Fruit fly (Drosophila melanogaster) whole organism, prepupa: ENCODE measurements around the gene Sf3b2.

Source experiments
- CG10631 ChIP-seq: fragments of 200-800 bp; sonication (Bioruptor generic); optimal IDR thresholded peaks from 2 replicates; lab custom pipeline; 2016; ENCODE audit warnings: missing biosample characterization, missing genetic modification characterization
- CG10669 ChIP-seq: fragments of 200-800 bp; sonication (Bioruptor generic); optimal IDR thresholded peaks from 3 replicates; lab custom pipeline; 2018; ENCODE audit warnings: missing biosample characterization, mild to moderate bottlenecking, missing genetic modification characterization, moderate library complexity
- CG11902 ChIP-seq: fragments of 200-800 bp; sonication (Bioruptor generic); optimal IDR thresholded peaks from 3 replicates; lab custom pipeline; 2016; ENCODE audit warnings: missing biosample characterization, missing genetic modification characterization
- CG15336 ChIP-seq: fragments of 200-800 bp; sonication (Bioruptor generic); IDR thresholded peaks from 2 replicates; pipeline ENCODE4 v1.3.6; 2022; ENCODE audit warnings: missing biosample characterization, missing genetic modification characterization
- CG1621 ChIP-seq: fragments of 200-800 bp; sonication (Bioruptor generic); optimal IDR thresholded peaks from 3 replicates; lab custom pipeline; 2018; ENCODE audit warnings: missing biosample characterization, mild to moderate bottlenecking, missing genetic modification characterization
- CG16779 ChIP-seq: fragments of 200-800 bp; sonication (Bioruptor generic); optimal IDR thresholded peaks from 3 replicates; lab custom pipeline; 2017; ENCODE audit warnings: missing biosample characterization, mild to moderate bottlenecking, missing genetic modification characterization
- CG3032 ChIP-seq: fragments of 200-800 bp; optimal IDR thresholded peaks from 2 replicates; lab custom pipeline; 2019; ENCODE audit warnings: missing biosample characterization, mild to moderate bottlenecking, missing genetic modification characterization, moderate library complexity
- CG31627 ChIP-seq: fragments of 200-800 bp; sonication (Bioruptor generic); optimal IDR thresholded peaks from 3 replicates; lab custom pipeline; 2016; ENCODE audit warnings: missing biosample characterization, missing genetic modification characterization
- CG32006 ChIP-seq: fragments of 200-800 bp; sonication (Bioruptor generic); optimal IDR thresholded peaks from 3 replicates; lab custom pipeline; 2017; ENCODE audit warnings: missing biosample characterization, mild to moderate bottlenecking, missing genetic modification characterization
- CG34406 ChIP-seq: fragments of 200-800 bp; sonication (Bioruptor generic); optimal IDR thresholded peaks from 3 replicates; lab custom pipeline; 2016; ENCODE audit warnings: missing biosample characterization, missing genetic modification characterization
- CG3919 ChIP-seq: fragments of 200-800 bp; sonication (Bioruptor generic); optimal IDR thresholded peaks from 3 replicates; lab custom pipeline; 2016; ENCODE audit warnings: missing biosample characterization, missing genetic modification characterization
- CG4318 ChIP-seq: fragments of 200-800 bp; sonication (Bioruptor generic); optimal IDR thresholded peaks from 3 replicates; lab custom pipeline; 2017; ENCODE audit warnings: missing biosample characterization, mild to moderate bottlenecking, missing genetic modification characterization
- CG6163 ChIP-seq: fragments of 200-800 bp; sonication (Bioruptor generic); IDR thresholded peaks from 3 replicates; pipeline ENCODE4 v1.3.6; 2022; ENCODE audit warnings: missing biosample characterization, missing genetic modification characterization
- CG6276 ChIP-seq: fragments of 200-800 bp; sonication (Bioruptor generic); optimal IDR thresholded peaks from 2 replicates; lab custom pipeline; 2017; ENCODE audit warnings: missing biosample characterization, mild to moderate bottlenecking, missing genetic modification characterization
- CG6792 ChIP-seq: fragments of 200-800 bp; sonication (Bioruptor generic); optimal IDR thresholded peaks from 3 replicates; lab custom pipeline; 2016; ENCODE audit warnings: missing biosample characterization, missing genetic modification characterization
- CG6808 ChIP-seq: fragments of 200-800 bp; sonication (Bioruptor generic); optimal IDR thresholded peaks from 3 replicates; lab custom pipeline; 2017; ENCODE audit warnings: missing biosample characterization, missing genetic modification characterization, mild to moderate bottlenecking, moderate library complexity, missing genetic modification reagents
- CG7368 ChIP-seq: fragments of 200-800 bp; sonication (Bioruptor generic); optimal IDR thresholded peaks from 3 replicates; lab custom pipeline; 2016; ENCODE audit warnings: missing biosample characterization, missing genetic modification characterization
- CG8319 ChIP-seq: fragments of 200-800 bp; sonication (Bioruptor generic); optimal IDR thresholded peaks from 3 replicates; lab custom pipeline; 2016; ENCODE audit warnings: missing biosample characterization, missing genetic modification characterization
- CG8632 ChIP-seq: fragments of 200-800 bp; sonication (Bioruptor generic); optimal IDR thresholded peaks from 3 replicates; lab custom pipeline; 2016; ENCODE audit warnings: missing biosample characterization, missing genetic modification characterization
- CG9139 ChIP-seq: fragments of 200-800 bp; sonication (Bioruptor generic); optimal IDR thresholded peaks from 3 replicates; lab custom pipeline; 2017; ENCODE audit warnings: missing biosample characterization, mild to moderate bottlenecking, missing genetic modification characterization
- Eip75B ChIP-seq: fragments of 200-800 bp; sonication (Bioruptor generic); optimal IDR thresholded peaks from 3 replicates; lab custom pipeline; 2016; ENCODE audit warnings: missing biosample characterization, missing genetic modification characterization
- Eip93F ChIP-seq: fragments of 200-800 bp; sonication (Bioruptor generic); optimal IDR thresholded peaks from 2 replicates; lab custom pipeline; 2016; ENCODE audit warnings: missing biosample characterization, mild to moderate bottlenecking, missing genetic modification characterization
- Ets21C ChIP-seq: fragments of 200-800 bp; sonication (Bioruptor generic); optimal IDR thresholded peaks from 3 replicates; lab custom pipeline; 2016; ENCODE audit warnings: missing biosample characterization, missing genetic modification characterization
- Gug ChIP-seq: fragments of 200-800 bp; sonication (Bioruptor generic); IDR thresholded peaks from 2 replicates; pipeline ENCODE4 v1.3.6; 2022; ENCODE audit warnings: missing biosample characterization, missing genetic modification characterization
- Hr38 ChIP-seq: sonication (Bioruptor generic); optimal IDR thresholded peaks from 2 replicates; lab custom pipeline; 2016; ENCODE audit warnings: missing biosample characterization, missing genetic modification characterization
- Hr39 ChIP-seq: fragments of 200-800 bp; sonication (Bioruptor generic); optimal IDR thresholded peaks from 2 replicates; lab custom pipeline; 2016; ENCODE audit warnings: missing biosample characterization, missing genetic modification characterization
- Hr4 ChIP-seq: fragments of 200-800 bp; sonication (Bioruptor generic); optimal IDR thresholded peaks from 3 replicates; lab custom pipeline; 2016; ENCODE audit warnings: missing biosample characterization, missing genetic modification characterization
- Lpt ChIP-seq: fragments of 200-800 bp; sonication (Bioruptor generic); optimal IDR thresholded peaks from 3 replicates; lab custom pipeline; 2016; ENCODE audit warnings: missing biosample characterization, missing genetic modification characterization
- Smox ChIP-seq: fragments of 200-800 bp; sonication (Bioruptor generic); optimal IDR thresholded peaks from 3 replicates; lab custom pipeline; 2016; ENCODE audit warnings: missing biosample characterization, missing genetic modification characterization
- Sox14 ChIP-seq: fragments of 200-800 bp; sonication (Bioruptor generic); optimal IDR thresholded peaks from 3 replicates; lab custom pipeline; 2016; ENCODE audit warnings: missing biosample characterization, missing genetic modification characterization
- Sox15 ChIP-seq: fragments of 200-800 bp; sonication (Bioruptor generic); optimal IDR thresholded peaks from 3 replicates; lab custom pipeline; 2016; ENCODE audit warnings: missing biosample characterization, missing genetic modification characterization
- achi ChIP-seq: fragments of 200-800 bp; sonication (Bioruptor generic); optimal IDR thresholded peaks from 3 replicates; lab custom pipeline; 2016; ENCODE audit warnings: missing biosample characterization, missing genetic modification characterization
- cyc ChIP-seq: fragments of 200-800 bp; sonication (Bioruptor generic); optimal IDR thresholded peaks from 3 replicates; lab custom pipeline; 2016; ENCODE audit warnings: missing biosample characterization, missing genetic modification characterization
- dsx ChIP-seq: fragments of 200-800 bp; optimal IDR thresholded peaks from 3 replicates; lab custom pipeline; 2019; ENCODE audit warnings: missing biosample characterization, mild to moderate bottlenecking, missing genetic modification characterization, moderate library complexity; ENCODE audit not compliant: poor library complexity, severe bottlenecking
- eg ChIP-seq: fragments of 200-800 bp; sonication (Bioruptor generic); IDR thresholded peaks from 3 replicates; pipeline ENCODE4 v1.3.6; 2022; ENCODE audit warnings: missing biosample characterization, missing genetic modification characterization
- esn ChIP-seq: fragments of 200-800 bp; sonication (Bioruptor generic); optimal IDR thresholded peaks from 2 replicates; lab custom pipeline; 2016; ENCODE audit warnings: missing biosample characterization, mild to moderate bottlenecking, missing genetic modification characterization, moderate library complexity
- fd59A ChIP-seq: fragments of 200-800 bp; sonication (Bioruptor generic); optimal IDR thresholded peaks from 2 replicates; lab custom pipeline; 2017; ENCODE audit warnings: missing biosample characterization, mild to moderate bottlenecking, missing genetic modification characterization, missing genetic modification reagents
- lz ChIP-seq: fragments of 200-800 bp; sonication (Bioruptor generic); optimal IDR thresholded peaks from 3 replicates; lab custom pipeline; 2016; ENCODE audit warnings: missing biosample characterization, missing genetic modification characterization
- net ChIP-seq: fragments of 200-800 bp; sonication (Bioruptor generic); optimal IDR thresholded peaks from 3 replicates; lab custom pipeline; 2016; ENCODE audit warnings: missing biosample characterization, missing genetic modification characterization
- pdm3 ChIP-seq: fragments of 200-800 bp; sonication (Bioruptor generic); optimal IDR thresholded peaks from 3 replicates; lab custom pipeline; 2016; ENCODE audit warnings: missing biosample characterization, missing genetic modification characterization
- spab ChIP-seq: fragments of 200-800 bp; sonication (Bioruptor generic); optimal IDR thresholded peaks from 2 replicates; lab custom pipeline; 2017; ENCODE audit warnings: missing biosample characterization, mild to moderate bottlenecking, missing genetic modification characterization, missing genetic modification reagents
- ss ChIP-seq, 2 experiments: fragments of 200-800 bp; sonication (Bioruptor generic); optimal IDR thresholded peaks; 2 replicates in 1 of 2; 3 replicates in 1 of 2; lab custom pipeline; 2017 to 2018; ENCODE audit warnings: mild to moderate bottlenecking in 2 of 2, missing biosample characterization in 2 of 2, missing genetic modification characterization in 2 of 2, moderate library complexity in 1 of 2
- svp ChIP-seq: fragments of 200-800 bp; sonication (Bioruptor generic); peaks from one replicate; lab custom pipeline; 2016; ENCODE audit warnings: missing biosample characterization, missing genetic modification characterization
- topi ChIP-seq: fragments of 200-800 bp; sonication (Bioruptor generic); optimal IDR thresholded peaks from 3 replicates; lab custom pipeline; 2016; ENCODE audit warnings: missing biosample characterization, missing genetic modification characterization
- vri ChIP-seq: fragments of 200-800 bp; sonication (Bioruptor generic); optimal IDR thresholded peaks from 3 replicates; lab custom pipeline; 2016; ENCODE audit warnings: missing biosample characterization, mild to moderate bottlenecking, missing genetic modification characterization

Sf3b2 gene

DNA sequence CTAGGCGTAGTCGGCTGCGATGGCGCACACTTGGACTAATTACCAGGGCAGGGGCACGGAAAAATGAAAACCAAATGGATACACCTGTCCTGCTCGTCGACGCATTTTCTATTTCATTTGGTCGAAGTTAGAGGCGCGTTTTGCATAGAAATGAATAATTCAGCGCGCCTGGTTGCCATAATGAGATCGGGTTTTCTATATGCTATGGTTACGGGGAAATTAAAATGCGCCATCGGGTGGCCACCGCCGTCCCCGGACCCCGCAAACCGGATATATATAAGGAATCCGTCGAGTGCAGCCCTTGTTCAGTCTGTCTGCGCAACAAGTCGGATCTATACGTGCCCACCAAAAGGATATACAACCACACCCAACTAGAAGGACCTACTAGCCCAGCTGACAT, 14.7 kb upstream of the Sf3b2 start, which contains the start of gene FASN2:
FASN2 (plus strand) TSS at position 301 of the 400 bp plus-strand sequence.
- TF ChIP-seq CG32006 (GFP tag; lab: Kevin White, UChicago) (no peak), spab (GFP tag; lab: Kevin White, UChicago) (no peak), CG3919 (GFP tag; lab: Kevin White, UChicago) (no peak), CG10631 (GFP tag; lab: Kevin White, UChicago) (no peak), CG4318 (GFP tag; lab: Kevin White, UChicago) (no peak), CG3032 (tag; lab: Kevin White, UChicago) (no peak), CG10669 (no peak)

DNA sequence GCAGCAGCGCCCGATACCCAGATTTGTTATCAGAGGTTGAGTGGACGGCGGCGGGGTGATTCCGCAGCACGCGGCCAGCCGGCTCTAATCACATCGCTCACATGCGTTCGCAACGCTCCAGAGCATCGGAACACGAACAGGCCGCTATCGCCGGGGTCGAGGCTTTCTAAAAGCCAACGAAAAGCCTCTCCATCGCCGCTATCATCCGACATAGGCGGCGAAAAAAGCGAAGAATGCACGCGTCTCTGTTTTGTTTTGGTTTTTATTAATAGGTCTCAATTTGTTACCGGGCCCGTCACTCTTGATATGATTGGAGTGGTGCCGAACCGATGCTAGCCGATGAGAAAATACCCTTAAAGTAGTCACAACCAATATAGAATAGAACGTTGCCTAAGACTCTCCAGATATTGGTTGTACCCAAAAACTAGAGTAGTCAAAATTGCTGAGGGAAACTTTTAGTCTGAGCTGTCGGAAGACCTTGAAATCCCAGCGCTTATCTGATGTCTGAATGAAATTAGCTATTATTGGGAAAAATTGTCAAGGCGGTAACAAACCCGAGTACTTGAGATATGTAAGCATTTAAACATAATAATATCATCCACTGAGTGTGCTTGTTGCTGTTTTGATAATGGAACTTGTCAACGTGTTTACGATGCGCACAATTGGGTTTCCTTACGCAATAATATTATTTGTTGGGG, 13.1 kb upstream of the Sf3b2 start, which contains the start of gene CG17261:
CG17261 (plus strand) TSS at position 634 of the 698 bp plus-strand sequence.
- peak; percentile 86 for TF ChIP-seq svp (GFP tag; lab: Kevin White, UChicago)
- TF ChIP-seq CG32006 (GFP tag; lab: Kevin White, UChicago): no peak
- TF ChIP-seq vri: peak; percentile 64

DNA sequence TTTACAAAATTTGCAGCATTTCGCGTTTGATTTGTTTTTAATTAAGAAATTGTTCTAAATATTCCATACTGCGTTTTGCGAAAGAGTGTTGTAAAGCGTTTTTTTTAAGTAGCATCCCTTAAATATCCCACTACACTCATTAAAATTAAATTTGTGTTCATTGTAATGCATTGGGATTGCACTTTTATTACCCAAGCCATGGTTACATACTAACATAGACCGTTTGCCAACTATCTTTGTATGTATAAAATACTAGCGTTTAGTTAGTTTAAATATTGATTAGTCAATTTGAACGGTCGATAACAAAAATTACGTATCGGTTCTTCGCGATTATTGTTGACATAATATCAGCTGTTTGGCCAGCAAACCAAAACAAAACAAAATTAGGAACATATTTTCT, 10.8 kb upstream of the Sf3b2 start, which contains the start of the genes cnir and CG17221:
cnir (minus strand) TSS at position 39 of the 400 bp plus-strand sequence.
CG17221 (plus strand) TSS at position 203 of the 400 bp plus-strand sequence.
- no peak for TF ChIP-seq dsx (GFP tag; lab: Kevin White, UChicago)
- peak; percentile 72 for TF ChIP-seq Ets21C (GFP tag; lab: Kevin White, UChicago)
- peak; percentile 41 for TF ChIP-seq CG7368 (GFP tag; lab: Kevin White, UChicago)
- peak; percentile 41; the same call in 1 of the 3 replicates for TF ChIP-seq eg (GFP tag; lab: Robert Waterston, UW)
- peak; percentile 72 for TF ChIP-seq Sox14 (GFP tag; lab: Kevin White, UChicago)
- TF ChIP-seq CG31627: peak; percentile 74
- TF ChIP-seq CG11902: peak; percentile 19
- peak in 1 of 2 experiments; percentile 43 for TF ChIP-seq ss (GFP tag; optimal IDR thresholded peaks at IDR 0.05; lab: Kevin White, UChicago)
- peak; percentile 81 for TF ChIP-seq Eip75B (GFP tag; lab: Kevin White, UChicago)
- TF ChIP-seq CG10669: peak; percentile 47
- TF ChIP-seq spab (GFP tag; lab: Kevin White, UChicago): no peak
- no peak for TF ChIP-seq CG6276 (GFP tag; lab: Kevin White, UChicago)
- peak; percentile 72 for TF ChIP-seq pdm3
- TF ChIP-seq fd59A (GFP tag; lab: Kevin White, UChicago): peak; percentile 41
- no peak for TF ChIP-seq Eip93F (GFP tag; lab: Kevin White, UChicago)
- 0 out of 2 replicates have a peak, but pooled peaks have one; percentile 33 for TF ChIP-seq CG15336 (GFP tag; lab: Robert Waterston, UW)
- no peak for TF ChIP-seq CG9139 (GFP tag; lab: Kevin White, UChicago)
- peak; percentile 3 for TF ChIP-seq CG1621 (tag; lab: Kevin White, UChicago)
- TF ChIP-seq Hr38 (GFP tag; lab: Kevin White, UChicago): no peak
- TF ChIP-seq CG8319 (GFP tag; lab: Kevin White, UChicago): peak; percentile 42
- TF ChIP-seq lz (GFP tag; lab: Kevin White, UChicago): peak; percentile 73
- TF ChIP-seq CG34406 (GFP tag; lab: Kevin White, UChicago): peak; percentile 48
- TF ChIP-seq Sox15 (GFP tag; lab: Kevin White, UChicago): peak; percentile 37
- TF ChIP-seq CG8632: peak; percentile 9
- no peak for TF ChIP-seq Lpt
- TF ChIP-seq Gug (GFP tag; lab: Robert Waterston, UW): 0 out of 2 replicates have a peak, but pooled peaks have one; percentile 26
- TF ChIP-seq Hr4: peak; percentile 77
- peak; percentile 57 for TF ChIP-seq CG6792 (GFP tag; lab: Kevin White, UChicago)
- TF ChIP-seq CG6163 (GFP tag; lab: Robert Waterston, UW): peak; percentile 36; the same call in 2 of the 3 replicates
- peak; percentile 75 for TF ChIP-seq achi (GFP tag; lab: Kevin White, UChicago)
- TF ChIP-seq Smox (GFP tag; lab: Kevin White, UChicago): peak; percentile 69
- peak; percentile 68 for TF ChIP-seq svp (GFP tag; lab: Kevin White, UChicago)
- TF ChIP-seq CG32006 (GFP tag; lab: Kevin White, UChicago): no peak
- TF ChIP-seq CG6808 (GFP tag; lab: Kevin White, UChicago): no peak
- peak; percentile 72 for TF ChIP-seq cyc
- peak; percentile 46 for TF ChIP-seq net (GFP tag; lab: Kevin White, UChicago)
- peak; percentile 76 for TF ChIP-seq Hr39
- peak; percentile 72 for TF ChIP-seq topi (GFP tag; lab: Kevin White, UChicago)
- TF ChIP-seq CG16779: no peak
- peak; percentile 78 for TF ChIP-seq CG10631 (GFP tag; lab: Kevin White, UChicago)
- TF ChIP-seq esn (GFP tag; lab: Kevin White, UChicago): peak; percentile 83
